Fruit fly (Drosophila melanogaster) whole organism: ENCODE measurements around the gene CG14316.

Experiments used
- CG8478 ChIP-seq: fragments of >200 bp; optimal IDR thresholded peaks from 2 replicates; lab custom pipeline; 2018; ENCODE audit warnings: inconsistent platforms
- Dll ChIP-seq: fragments of >200 bp; optimal IDR thresholded peaks from 2 replicates; lab custom pipeline; 2017
- EcR ChIP-seq, 2 experiments: fragments of >200 bp; optimal IDR thresholded peaks; 2 replicates each; lab custom pipeline; 2017; ENCODE audit warnings: missing biosample characterization in 2 of 2, missing genetic modification characterization in 2 of 2, missing genetic modification reagents in 2 of 2
- pan ChIP-seq: fragments of >200 bp; optimal IDR thresholded peaks from 2 replicates; lab custom pipeline; 2017
- psq ChIP-seq: fragments of >200 bp; optimal IDR thresholded peaks from 2 replicates; lab custom pipeline; 2017
- usp ChIP-seq: fragments of >200 bp; optimal IDR thresholded peaks from 2 replicates; lab custom pipeline; 2017; ENCODE audit warnings: missing biosample characterization, missing genetic modification characterization, mixed read lengths

The CG14316 gene

DNA sequence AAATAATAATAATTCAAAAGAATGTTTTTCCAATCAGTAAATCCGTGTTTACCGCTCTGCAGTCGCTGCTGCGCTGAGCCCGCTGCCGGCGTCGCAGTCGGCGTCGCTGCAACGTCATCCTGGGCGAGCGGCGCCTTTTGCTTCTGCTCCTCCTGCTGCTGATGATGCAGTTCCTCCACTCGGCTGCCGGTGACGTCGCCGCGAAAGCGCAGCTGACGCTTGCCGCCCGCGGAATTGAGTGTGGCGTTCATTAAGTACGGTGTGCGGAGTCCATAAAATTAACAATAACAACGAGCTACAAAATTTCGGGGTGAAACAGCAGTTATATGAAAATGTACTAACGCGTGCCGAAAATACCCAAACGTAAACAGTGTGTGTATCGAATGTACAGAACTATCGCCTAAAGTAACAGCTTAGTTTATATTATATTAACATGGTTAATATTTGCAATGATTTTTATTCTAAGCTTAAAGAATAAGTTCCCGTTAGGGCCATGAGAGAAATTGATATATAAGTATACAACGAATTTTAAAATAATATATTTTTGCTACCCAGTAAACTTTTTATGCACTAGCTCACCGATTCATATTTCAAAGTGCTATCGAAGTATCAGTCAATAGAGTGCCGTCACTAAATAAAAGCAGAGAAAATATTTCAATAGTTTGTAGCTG, 12.3 kb downstream of the CG14316 start, which contains the start of the genes CG7218 and Cbp20:
Gene CG7218 (minus strand): TSS at position 346 of the 671 bp plus-strand sequence.
Gene Cbp20 (plus strand): TSS at position 610 of the 671 bp plus-strand sequence.
- TF ChIP-seq EcR (GFP tag; optimal IDR thresholded peaks at IDR 0.05; lab: Kevin White, UChicago) (no peak), CG8478 (lab: Kevin White, UChicago) (no peak), psq (lab: Kevin White, UChicago) (no peak), Dll (lab: Kevin White, UChicago) (no peak), pan (no peak), usp (no peak)

DNA sequence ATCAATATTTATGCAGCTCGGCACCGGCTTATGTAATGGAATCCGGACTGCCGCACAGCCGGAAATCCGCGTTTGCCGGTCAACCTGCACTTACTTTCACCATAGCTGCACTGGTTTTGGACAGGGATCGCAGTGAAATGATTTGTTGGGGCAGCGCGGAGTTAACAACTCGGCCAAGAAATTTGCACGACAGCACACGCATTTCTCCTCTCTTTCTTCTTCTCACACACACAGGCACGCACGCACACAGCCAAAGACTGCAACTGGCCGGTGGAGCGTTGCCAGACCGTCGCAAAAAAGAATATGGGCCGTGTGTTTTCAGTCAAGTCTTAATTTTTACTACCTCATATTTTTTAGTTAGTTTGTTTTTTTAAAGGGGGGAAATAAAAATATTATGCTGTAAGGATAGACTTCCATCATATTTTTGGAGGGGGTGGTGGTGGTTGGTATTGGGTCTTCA, 14.4 kb downstream of the CG14316 start:
- TF ChIP-seq EcR (GFP tag; optimal IDR thresholded peaks at IDR 0.05; lab: Kevin White, UChicago), result no peak
- TF ChIP-seq psq (lab: Kevin White, UChicago), result no peak
- no peak for TF ChIP-seq Dll (lab: Kevin White, UChicago)
- TF ChIP-seq pan, result no peak
- TF ChIP-seq CG8478 (lab: Kevin White, UChicago), result no peak
- TF ChIP-seq usp, result no peak

DNA sequence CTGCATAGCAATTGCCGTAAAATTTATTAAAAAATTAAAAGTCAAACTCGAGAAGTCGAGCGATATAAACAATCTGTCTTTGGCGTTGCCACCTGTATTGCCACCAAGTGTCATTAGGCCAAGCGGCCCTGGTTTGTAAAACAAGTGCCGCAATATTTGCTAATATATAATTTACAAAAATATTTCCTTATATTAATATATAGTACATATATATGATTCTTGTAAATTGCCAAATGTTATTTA, 15.2 kb downstream of the CG14316 start, which contains the start of the genes CG7215 and Prx5:
Gene CG7215 (minus strand): TSS at position 101 of the 243 bp plus-strand sequence.
Gene Prx5 (minus strand): TSS at position 101 of the 243 bp plus-strand sequence.
- TF ChIP-seq psq (lab: Kevin White, UChicago) (no peak), CG8478 (lab: Kevin White, UChicago) (no peak), EcR (GFP tag; optimal IDR thresholded peaks at IDR 0.05; lab: Kevin White, UChicago) (no peak), pan (no peak), usp (no peak), Dll (lab: Kevin White, UChicago) (no peak)

DNA sequence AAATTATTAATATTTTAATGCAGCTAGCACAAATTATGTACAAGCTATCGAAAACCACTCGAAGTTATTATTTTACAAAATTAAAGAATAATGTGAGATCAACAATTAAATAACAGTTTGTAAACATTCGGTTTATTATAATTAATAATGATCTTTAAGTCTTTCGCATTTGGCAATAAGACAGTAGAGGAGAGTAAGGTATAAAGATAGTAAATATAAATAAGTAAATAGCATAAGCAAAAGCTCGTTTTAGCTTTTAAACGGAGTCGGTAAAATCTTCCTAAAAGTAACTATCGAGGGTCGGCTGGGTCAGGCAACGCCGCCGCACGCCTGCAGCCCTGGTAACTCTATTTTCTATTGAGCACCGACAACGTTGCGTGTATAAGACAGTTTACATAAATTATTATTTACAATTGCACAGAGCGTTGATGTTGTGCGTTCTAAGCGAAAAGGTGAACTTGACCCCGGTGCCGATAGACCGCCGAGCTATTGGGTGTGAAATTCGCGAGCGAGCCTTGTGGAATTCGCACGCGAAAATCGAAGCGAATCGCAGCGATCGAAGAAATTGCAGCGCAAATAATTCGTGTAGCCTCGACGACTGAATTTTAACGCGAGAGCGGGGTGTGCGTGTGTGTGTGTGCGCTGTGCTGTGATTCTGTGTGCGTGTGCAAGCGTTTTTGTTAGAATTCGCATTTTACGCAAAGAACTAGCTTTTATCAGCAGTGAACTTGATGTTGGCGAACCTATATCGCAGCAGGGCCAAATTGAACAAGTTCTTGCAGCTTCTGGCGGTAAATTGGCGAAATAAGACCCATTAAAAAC, 15.7 kb downstream of the CG14316 start, which contains the start of gene wrd:
Gene wrd (plus strand): TSS at position 342 of the 822 bp plus-strand sequence.
- TF ChIP-seq pan, result no peak
- no peak for TF ChIP-seq usp
- TF ChIP-seq CG8478 (lab: Kevin White, UChicago), result no peak
- no peak for TF ChIP-seq EcR (GFP tag; optimal IDR thresholded peaks at IDR 0.05; lab: Kevin White, UChicago)
- TF ChIP-seq Dll (lab: Kevin White, UChicago), result no peak
- TF ChIP-seq psq (lab: Kevin White, UChicago), result no peak

DNA sequence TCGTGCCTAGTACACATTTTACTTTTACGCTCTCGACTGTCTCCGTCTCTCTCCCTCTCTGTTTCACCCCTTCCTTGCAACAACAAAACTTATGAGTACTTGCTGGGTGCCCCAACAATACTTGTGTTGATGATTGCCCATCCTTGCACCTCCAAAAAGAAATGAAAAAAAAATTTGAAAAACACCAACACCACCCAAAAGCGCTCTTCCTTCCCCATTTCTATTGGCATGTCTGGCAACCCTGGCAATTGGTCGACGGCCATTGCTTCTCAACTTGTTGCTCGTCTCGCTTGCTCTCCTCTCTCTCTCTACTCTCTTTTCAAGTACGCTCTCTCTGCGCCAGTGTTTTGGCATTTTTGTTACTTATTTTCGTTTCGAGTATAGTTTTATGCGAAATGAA, 16.5 kb downstream of the CG14316 start:
- TF ChIP-seq EcR (GFP tag; optimal IDR thresholded peaks at IDR 0.05; lab: Kevin White, UChicago) (no peak), pan (no peak), Dll (lab: Kevin White, UChicago) (peak; percentile 96)

DNA sequence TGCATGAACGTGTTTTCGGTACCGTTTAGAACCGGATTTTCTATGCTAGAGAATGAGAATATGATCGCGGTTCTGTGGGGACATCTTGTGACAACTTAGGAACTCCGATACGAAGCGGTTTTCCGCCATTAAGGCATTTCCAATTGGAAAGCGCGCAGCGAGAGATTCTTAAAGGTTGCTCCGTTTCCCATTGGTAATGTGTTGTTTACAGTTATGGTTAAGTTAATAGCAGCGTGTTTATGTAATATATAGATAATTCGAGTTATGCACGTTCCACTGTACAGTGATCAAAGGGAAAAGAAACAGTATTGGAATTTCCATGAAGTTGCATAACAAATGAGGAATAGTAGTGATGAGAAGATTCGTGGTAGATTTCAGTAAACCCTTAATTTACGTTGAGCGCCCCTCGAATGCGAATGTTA, 17.0 kb downstream of the CG14316 start:
- TF ChIP-seq pan, result no peak
- TF ChIP-seq EcR (GFP tag; optimal IDR thresholded peaks at IDR 0.05; lab: Kevin White, UChicago), result no peak
- no peak for TF ChIP-seq usp
- TF ChIP-seq Dll (lab: Kevin White, UChicago), result no peak
- TF ChIP-seq CG8478 (lab: Kevin White, UChicago), result no peak
- TF ChIP-seq psq (lab: Kevin White, UChicago), result no peak

DNA sequence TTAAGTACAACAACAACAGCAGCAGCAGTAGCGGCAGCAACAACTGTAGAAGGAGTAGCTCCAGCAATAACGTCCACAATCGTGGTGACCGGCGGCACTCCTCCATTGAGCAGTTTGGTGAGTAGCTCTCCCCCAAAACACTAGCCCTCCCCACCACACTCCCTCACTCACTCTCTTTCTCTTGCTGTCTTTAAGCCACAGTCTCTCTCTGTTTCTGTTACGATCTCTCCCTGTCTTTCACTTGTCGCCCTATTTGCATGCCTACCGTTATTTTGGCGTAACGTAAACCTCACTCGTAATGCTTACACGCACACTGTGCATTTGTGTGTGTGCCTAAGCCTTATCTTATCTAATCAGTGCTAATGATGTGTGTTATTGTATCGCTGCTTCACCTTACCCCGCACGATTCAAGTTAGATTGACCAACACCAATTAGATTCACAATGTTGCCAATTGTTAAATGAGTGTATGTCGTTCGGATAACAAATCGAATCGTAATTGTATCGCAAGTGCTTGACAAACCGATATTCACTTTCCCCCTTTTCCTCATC, 18.1 kb downstream of the CG14316 start:
- no peak for TF ChIP-seq EcR (GFP tag; optimal IDR thresholded peaks at IDR 0.05; lab: Kevin White, UChicago)
- no peak for TF ChIP-seq CG8478 (lab: Kevin White, UChicago)
- no peak for TF ChIP-seq pan
- no peak for TF ChIP-seq psq (lab: Kevin White, UChicago)

DNA sequence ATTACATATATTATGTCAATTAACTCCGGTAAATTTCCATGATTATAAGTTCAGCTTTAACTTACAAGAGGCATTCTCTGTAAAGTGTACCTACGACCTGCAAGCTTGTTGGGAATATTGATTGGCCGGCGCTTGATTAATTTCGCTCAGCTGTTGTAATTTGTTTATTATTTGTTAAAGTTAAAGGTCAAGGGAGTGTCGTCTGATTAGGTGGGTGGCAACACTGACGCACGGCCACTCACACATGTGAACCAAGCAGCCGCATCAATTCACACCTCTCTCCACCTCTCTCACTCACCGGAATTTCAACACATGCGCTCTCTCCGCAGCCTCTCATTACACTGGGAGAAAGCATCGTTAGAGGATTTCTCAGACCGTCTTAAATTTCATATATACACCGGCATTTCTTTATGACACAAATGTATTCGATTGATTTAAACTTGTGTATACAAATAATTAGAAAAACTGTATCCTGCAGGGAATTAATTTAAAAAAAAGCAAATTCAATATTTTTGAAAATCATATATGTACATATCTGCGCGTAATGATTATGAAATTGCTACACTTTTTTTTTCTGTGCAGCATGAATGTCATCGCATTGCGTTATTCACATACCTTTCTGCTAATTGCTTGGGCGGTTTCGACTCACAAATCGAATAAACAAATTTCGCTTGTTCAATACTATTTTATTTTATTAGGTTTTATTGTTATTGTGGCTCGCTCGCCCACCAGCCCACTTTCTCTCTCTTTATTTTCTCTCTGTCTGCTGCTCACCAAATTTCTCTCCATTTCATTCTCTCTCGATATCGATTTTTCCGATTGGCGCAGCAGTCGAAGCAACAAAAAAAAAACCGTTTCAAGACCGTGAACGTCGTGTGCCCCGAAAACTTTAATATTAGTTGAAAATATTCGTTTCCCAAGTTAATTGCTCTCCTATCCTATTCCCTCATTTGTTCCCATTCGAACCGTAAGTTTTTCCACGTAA, 20.4 kb downstream of the CG14316 start:
- TF ChIP-seq CG8478 (lab: Kevin White, UChicago), result no peak
- no peak for TF ChIP-seq Dll (lab: Kevin White, UChicago)
- TF ChIP-seq psq (lab: Kevin White, UChicago), result no peak

DNA sequence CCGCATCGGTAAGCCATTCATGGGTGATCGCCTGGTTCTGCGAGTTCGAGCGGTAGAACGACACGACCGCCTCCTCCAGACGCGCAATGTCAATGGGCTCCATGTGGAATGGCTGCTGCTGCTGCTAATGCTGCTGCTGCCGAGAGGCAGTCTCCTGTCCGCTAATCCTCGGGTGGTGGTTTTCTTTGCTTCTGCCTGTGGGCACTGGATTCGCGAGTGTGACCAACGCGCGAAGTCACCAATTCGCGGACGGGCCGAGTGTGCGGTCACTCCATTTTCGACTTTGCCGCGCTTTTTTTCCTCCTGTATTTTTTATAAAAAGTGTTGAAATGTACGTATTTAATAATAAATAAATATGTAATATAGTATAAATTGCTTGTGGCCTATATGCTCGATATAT, 31.3 kb downstream of the CG14316 start, which contains the start of gene cdm:
Gene cdm (minus strand): TSS at position 236 of the 400 bp plus-strand sequence.
- no peak for TF ChIP-seq Dll (lab: Kevin White, UChicago)
- TF ChIP-seq usp, result no peak
- no peak for TF ChIP-seq CG8478 (lab: Kevin White, UChicago)
- TF ChIP-seq EcR (GFP tag; optimal IDR thresholded peaks at IDR 0.05; lab: Kevin White, UChicago), result no peak
- TF ChIP-seq psq (lab: Kevin White, UChicago), result no peak
- no peak for TF ChIP-seq pan

DNA sequence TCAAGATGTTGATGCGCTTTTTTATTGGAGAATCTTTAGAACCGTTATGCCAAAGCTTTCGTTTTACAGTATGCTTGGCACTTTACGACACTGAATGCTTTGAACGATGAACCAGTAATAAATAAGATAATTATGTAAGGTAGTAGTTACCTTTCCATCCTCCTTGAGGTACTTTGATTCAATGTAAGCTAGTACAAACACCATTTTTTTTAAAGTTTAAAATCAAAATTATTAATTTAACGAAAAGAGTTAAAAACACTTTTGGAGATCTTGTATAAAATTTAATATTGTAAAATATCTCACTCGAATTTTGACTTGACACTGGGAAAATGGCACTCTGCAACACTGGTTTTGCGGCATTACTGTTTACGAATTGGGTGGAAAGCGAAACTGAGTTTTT, 33.5 kb downstream of the CG14316 start, which contains the start of the genes Arp5 and CG7208:
Gene Arp5 (plus strand): TSS at position 114 of the 400 bp plus-strand sequence.
Gene CG7208 (minus strand): TSS at position 331 of the 400 bp plus-strand sequence.
- TF ChIP-seq Dll (lab: Kevin White, UChicago), result no peak
- TF ChIP-seq usp, result no peak
- no peak for TF ChIP-seq CG8478 (lab: Kevin White, UChicago)
- no peak for TF ChIP-seq psq (lab: Kevin White, UChicago)
- no peak for TF ChIP-seq pan
- no peak for TF ChIP-seq EcR (GFP tag; optimal IDR thresholded peaks at IDR 0.05; lab: Kevin White, UChicago)

DNA sequence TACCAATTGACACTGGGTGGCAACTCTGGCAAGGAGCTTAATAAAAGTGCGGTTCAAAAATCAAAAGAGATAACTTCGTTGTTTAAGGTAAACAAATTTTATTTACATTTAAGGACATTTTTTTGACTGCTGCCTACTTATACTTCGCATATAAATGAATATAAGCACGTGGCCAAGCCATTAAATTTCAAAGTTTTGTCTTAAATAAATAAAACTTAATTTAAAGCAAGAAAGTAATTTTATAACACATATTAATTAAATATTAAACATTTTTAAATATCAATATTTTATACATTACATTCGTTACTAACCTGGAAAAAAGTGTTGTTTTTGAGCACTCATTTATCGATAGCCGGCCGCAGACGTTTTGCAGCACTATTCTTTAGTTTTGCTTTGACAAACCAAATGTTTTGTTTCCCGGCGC, 36.8 kb downstream of the CG14316 start, which contains the start of the genes CG12321 and MED17:
Gene CG12321 (minus strand): TSS at position 6 of the 424 bp plus-strand sequence.
Gene MED17 (plus strand): TSS at position 371 of the 424 bp plus-strand sequence.
- TF ChIP-seq psq (lab: Kevin White, UChicago) (no peak), EcR (GFP tag; optimal IDR thresholded peaks at IDR 0.05; lab: Kevin White, UChicago) (no peak), usp (no peak), CG8478 (lab: Kevin White, UChicago) (no peak), pan (no peak), Dll (lab: Kevin White, UChicago) (no peak)
